Worm (Caenorhabditis elegans): Measurements from ENCODE around the gene Y43F8B.25.

Y43F8B.25 gene

ce11 chrV:19501389-19501788, 38.7 kb downstream of the Y43F8B.25 start:
- TF ChIP-seq nhr-2 (tag; optimal IDR thresholded peaks at IDR 0.05) (no peak), lin-13 (tag; optimal IDR thresholded peaks at IDR 0.05) (no peak), blmp-1 (tag; optimal IDR thresholded peaks at IDR 0.05) (no peak), mab-5 (tag; optimal IDR thresholded peaks at IDR 0.05) (no peak), ceh-43 (GFP tag; optimal IDR thresholded peaks at IDR 0.05) (no peak), tbx-8 (GFP tag; optimal IDR thresholded peaks at IDR 0.05) (no peak), cnd-1 (tag; optimal IDR thresholded peaks at IDR 0.05) (no peak), mep-1 (tag; optimal IDR thresholded peaks at IDR 0.05) (no peak), unc-39 (tag; optimal IDR thresholded peaks at IDR 0.05) (no peak), unc-62 (GFP tag; optimal IDR thresholded peaks at IDR 0.05) (no peak)

ce11 chrV:19502579-19503151, 40.0 kb downstream of the Y43F8B.25 start, which contains the start of gene Y43F8B.3:
TSS of gene Y43F8B.3 (plus strand) at chrV:19503101.
- no peak for TF ChIP-seq sem-2 (GFP tag; optimal IDR thresholded peaks at IDR 0.05)
- TF ChIP-seq elt-3 (tag; optimal IDR thresholded peaks at IDR 0.05) = no peak
- no peak for TF ChIP-seq nhr-76 (tag; optimal IDR thresholded peaks at IDR 0.05)
- no peak for TF ChIP-seq unc-120 (tag; optimal IDR thresholded peaks at IDR 0.05; ENCODE audit: poor library complexity, severe bottlenecking)
- TF ChIP-seq zip-8 (tag; optimal IDR thresholded peaks at IDR 0.05) = no peak
- no peak for TF ChIP-seq cnd-1 (tag; optimal IDR thresholded peaks at IDR 0.05)

- no peak for TF ChIP-seq unc-120 (tag; optimal IDR thresholded peaks at IDR 0.05; ENCODE audit: poor library complexity, severe bottlenecking)
- no peak for TF ChIP-seq unc-62 (GFP tag; optimal IDR thresholded peaks at IDR 0.05)
Observed at ce11 chrV:19509061-19509460, 46.3 kb downstream of the Y43F8B.25 start.

- TF ChIP-seq lin-32 (GFP tag; optimal IDR thresholded peaks at IDR 0.05) (no peak), bed-3 (GFP tag; optimal IDR thresholded peaks at IDR 0.05) (no peak), snpc-4 (tag; optimal IDR thresholded peaks at IDR 0.05) (no peak), sptf-1 (tag; optimal IDR thresholded peaks at IDR 0.05) (no peak), elt-3 (tag; optimal IDR thresholded peaks at IDR 0.05) (no peak), sem-2 (GFP tag; optimal IDR thresholded peaks at IDR 0.05) (no peak), ces-1 (GFP tag; optimal IDR thresholded peaks at IDR 0.05) (no peak), ceh-39 (tag; optimal IDR thresholded peaks at IDR 0.05) (no peak), M03D4.4 (tag; optimal IDR thresholded peaks at IDR 0.05) (no peak), unc-120 (tag; optimal IDR thresholded peaks at IDR 0.05; ENCODE audit: poor library complexity, severe bottlenecking) (no peak), unc-39 (tag; optimal IDR thresholded peaks at IDR 0.05) (no peak), mep-1 (tag; optimal IDR thresholded peaks at IDR 0.05) (no peak), pha-4 (tag; optimal IDR thresholded peaks at IDR 0.05) (no peak), tbx-8 (GFP tag; optimal IDR thresholded peaks at IDR 0.05) (no peak), lin-13 (tag; optimal IDR thresholded peaks at IDR 0.05) (no peak), mls-2 (tag; optimal IDR thresholded peaks at IDR 0.05) (no peak), nhr-28 (tag; optimal IDR thresholded peaks at IDR 0.05) (no peak), unc-62 (GFP tag; optimal IDR thresholded peaks at IDR 0.05) (no peak), elt-1 (tag; optimal IDR thresholded peaks at IDR 0.05; ENCODE audit: borderline replicate concordance, insufficient read depth) (no peak)
Observed at ce11 chrV:19510352-19510751, 47.6 kb downstream of the Y43F8B.25 start.

DNA sequence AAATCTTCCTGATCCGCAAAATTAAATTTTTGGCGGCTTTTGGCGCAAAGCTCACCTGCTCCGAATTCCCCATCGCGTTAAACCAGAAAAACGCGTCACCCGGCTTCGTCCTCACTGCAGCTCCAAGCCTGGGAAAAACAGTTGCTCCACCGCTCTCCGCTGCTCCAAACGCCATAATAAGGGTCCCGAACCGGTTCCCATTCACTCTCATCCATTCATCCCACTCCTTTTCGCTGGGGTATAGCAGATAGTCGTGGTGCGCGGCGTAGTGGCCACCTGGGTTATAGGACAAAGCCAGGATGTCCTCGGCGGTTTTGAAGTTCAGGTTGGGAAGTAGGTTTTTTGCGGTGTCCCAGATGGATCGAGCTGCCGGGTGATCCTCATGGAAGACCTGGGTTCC, 48.2 kb downstream of the Y43F8B.25 start:
- no peak for TF ChIP-seq cnd-1 (tag; optimal IDR thresholded peaks at IDR 0.05)
- TF ChIP-seq ces-1 (GFP tag; optimal IDR thresholded peaks at IDR 0.05) = no peak
- TF ChIP-seq elt-1 (tag; optimal IDR thresholded peaks at IDR 0.05; ENCODE audit: borderline replicate concordance, insufficient read depth) = no peak
- TF ChIP-seq ham-2 (GFP tag; optimal IDR thresholded peaks at IDR 0.05) = no peak
- TF ChIP-seq ceh-83 (GFP tag; optimal IDR thresholded peaks at IDR 0.05) = no peak
- TF ChIP-seq nhr-237 (tag; optimal IDR thresholded peaks at IDR 0.05) = no peak
- TF ChIP-seq ceh-43 (GFP tag; optimal IDR thresholded peaks at IDR 0.05) = no peak
- no peak for TF ChIP-seq hlh-1 (tag; optimal IDR thresholded peaks at IDR 0.05)
- TF ChIP-seq elt-3 (tag; optimal IDR thresholded peaks at IDR 0.05) = no peak
- TF ChIP-seq mep-1 (tag; optimal IDR thresholded peaks at IDR 0.05) = no peak
- TF ChIP-seq snpc-4 (tag; optimal IDR thresholded peaks at IDR 0.05) = no peak
- no peak for TF ChIP-seq nhr-12 (tag; optimal IDR thresholded peaks at IDR 0.05)
- TF ChIP-seq pha-4 (tag; optimal IDR thresholded peaks at IDR 0.05) = no peak
- TF ChIP-seq bed-3 (GFP tag; optimal IDR thresholded peaks at IDR 0.05) = no peak
- TF ChIP-seq drap-1 (GFP tag; optimal IDR thresholded peaks at IDR 0.05) = no peak
- no peak for TF ChIP-seq blmp-1 (tag; optimal IDR thresholded peaks at IDR 0.05)
- TF ChIP-seq nhr-2 (tag; optimal IDR thresholded peaks at IDR 0.05) = no peak
- no peak for TF ChIP-seq ztf-11 (tag; optimal IDR thresholded peaks at IDR 0.05)
- TF ChIP-seq M03D4.4 (tag; optimal IDR thresholded peaks at IDR 0.05) = no peak
- no peak for TF ChIP-seq lin-13 (tag; optimal IDR thresholded peaks at IDR 0.05)
